Worm (Caenorhabditis elegans) whole organism, L2 larva: ENCODE measurements around the gene C38C3.6.

Source experiments
- ZK546.5 ChIP-seq: sonication (generic microtip); optimal IDR thresholded peaks from 2 replicates; lab custom pipeline; 2017; ENCODE audit warnings: missing biosample characterization, missing genetic modification characterization
- ama-1 ChIP-seq: fragments of 150-350 bp; optimal IDR thresholded peaks from 2 replicates; lab custom pipeline; 2018; ENCODE audit warnings: inconsistent platforms
- ceh-16 ChIP-seq: fragments of 150-350 bp; optimal IDR thresholded peaks from 2 replicates; lab custom pipeline; 2014; ENCODE audit warnings: missing biosample characterization, missing genetic modification characterization
- fos-1 ChIP-seq: fragments of 150-350 bp; optimal IDR thresholded peaks from 2 replicates; lab custom pipeline; 2014; ENCODE audit warnings: missing biosample characterization, missing genetic modification characterization
- lin-13 ChIP-seq: fragments of 150-350 bp; optimal IDR thresholded peaks from 2 replicates; lab custom pipeline; 2014; ENCODE audit warnings: missing biosample characterization, missing genetic modification reagents, missing genetic modification characterization
- mab-5 ChIP-seq: fragments of 150-350 bp; optimal IDR thresholded peaks from 2 replicates; lab custom pipeline; 2014; ENCODE audit warnings: missing biosample characterization, missing genetic modification characterization
- mbf-1 ChIP-seq: sonication (generic microtip); optimal IDR thresholded peaks from 2 replicates; lab custom pipeline; 2017; ENCODE audit warnings: missing biosample characterization, missing genetic modification characterization
- nhr-10 ChIP-seq: sonication (generic microtip); optimal IDR thresholded peaks from 2 replicates; lab custom pipeline; 2017; ENCODE audit warnings: missing biosample characterization, missing genetic modification characterization
- snpc-4 ChIP-seq: fragments of 150-350 bp; optimal IDR thresholded peaks from 2 replicates; lab custom pipeline; 2014; ENCODE audit warnings: missing biosample characterization, missing genetic modification characterization
- unc-39 ChIP-seq: fragments of 150-350 bp; optimal IDR thresholded peaks from 2 replicates; lab custom pipeline; 2014; ENCODE audit warnings: missing biosample characterization, missing genetic modification characterization
- unc-55 ChIP-seq: fragments of 150-350 bp; sonication (generic microtip); optimal IDR thresholded peaks from 3 replicates; lab custom pipeline; 2014; ENCODE audit warnings: missing biosample characterization, missing genetic modification reagents, missing genetic modification characterization
- unc-62 ChIP-seq: fragments of 150-350 bp; optimal IDR thresholded peaks from 2 replicates; lab custom pipeline; 2014; ENCODE audit warnings: missing biosample characterization, missing genetic modification reagents, missing genetic modification characterization
- ztf-4 ChIP-seq: fragments of 150-350 bp; optimal IDR thresholded peaks from 2 replicates; lab custom pipeline; 2014; ENCODE audit warnings: missing biosample characterization, missing genetic modification characterization

- TF ChIP-seq ztf-4 (tag; lab: Kevin White, UChicago) (no peak), mab-5 (tag; lab: Kevin White, UChicago) (no peak), unc-55 (GFP tag; lab: Kevin White, UChicago) (no peak), ZK546.5 (tag; lab: Kevin White, UChicago) (no peak), unc-39 (tag; lab: Kevin White, UChicago) (no peak), nhr-10 (tag; lab: Kevin White, UChicago) (no peak), unc-62 (no peak), ama-1 (no peak), ceh-16 (tag; lab: Kevin White, UChicago) (no peak), lin-13 (GFP tag; lab: Kevin White, UChicago) (no peak), mbf-1 (tag; lab: Kevin White, UChicago) (no peak), snpc-4 (tag; lab: Kevin White, UChicago) (no peak), fos-1 (no peak)
Observed at ce11 chrV:1435106-1435505, 56.3 kb downstream of the C38C3.6 start.
